Worm (Caenorhabditis elegans): Measurements from ENCODE around the gene sptl-1.

DNA sequence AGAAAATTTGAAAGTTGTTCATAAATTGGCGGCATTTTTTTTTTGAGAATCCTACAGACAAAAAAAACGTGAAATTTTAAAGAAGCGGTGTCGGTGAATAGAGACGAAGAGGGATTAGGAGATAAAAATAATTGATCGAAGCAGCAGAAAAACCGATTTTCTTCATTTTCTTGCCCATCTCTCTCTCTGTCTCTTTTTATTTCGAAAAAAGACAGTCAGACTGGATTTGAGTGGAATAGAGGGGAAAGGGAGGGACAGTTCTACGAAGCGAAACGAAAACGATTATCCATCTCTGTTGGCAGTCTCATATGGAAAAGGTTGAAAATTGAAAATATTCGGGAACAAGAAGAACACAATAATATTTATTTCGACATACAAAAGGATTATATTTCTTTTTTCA lies 21.9 kb upstream of the sptl-1 start:
- no peak for TF ChIP-seq ZK546.5 (tag; optimal IDR thresholded peaks at IDR 0.05)
- TF ChIP-seq unc-62 (GFP tag; optimal IDR thresholded peaks at IDR 0.05 in 1 of 2) = peak in 1 of 2 experiments; percentile 11
- no peak for TF ChIP-seq unc-62 (tag; optimal IDR thresholded peaks at IDR 0.05)

All from whole organism, L4 larva.